Worm (Caenorhabditis elegans): ENCODE measurements around the gene fut-3.

DNA sequence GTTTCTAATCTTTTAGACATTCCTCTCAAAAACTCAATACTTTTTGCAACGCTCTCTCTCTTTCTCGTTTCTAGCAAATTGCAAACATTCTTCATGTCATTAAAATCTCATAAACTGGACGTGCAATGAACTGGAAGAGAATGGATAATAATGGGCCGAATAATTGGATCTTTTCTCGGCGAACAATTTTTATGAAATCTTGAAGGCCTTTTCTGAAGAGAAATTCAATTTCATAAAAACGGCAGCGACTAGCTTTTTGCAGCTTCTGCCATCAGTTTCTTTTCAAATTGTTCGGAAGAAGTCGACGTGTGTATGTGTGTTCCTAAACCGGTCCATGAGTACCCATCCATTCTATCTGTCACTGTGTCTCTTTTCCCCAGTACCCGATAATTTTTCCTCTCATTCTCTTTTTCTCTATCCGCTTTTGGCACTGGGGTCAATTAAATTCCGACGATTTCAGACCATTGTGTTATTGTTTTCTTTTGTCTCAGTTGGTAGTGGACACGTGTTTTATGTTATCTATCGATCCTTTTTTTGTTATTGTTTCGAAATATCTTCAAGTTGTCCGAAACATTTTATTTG, 43.1 kb upstream of the fut-3 start:
- no peak for TF ChIP-seq ceh-13 (GFP tag; optimal IDR thresholded peaks at IDR 0.05)
- no peak for TF ChIP-seq ama-1 (optimal IDR thresholded peaks at IDR 0.05)
- no peak for TF ChIP-seq F13C5.2 (tag; optimal IDR thresholded peaks at IDR 0.05)
- no peak for TF ChIP-seq hmbx-1 (tag; optimal IDR thresholded peaks at IDR 0.05)
